Fruit fly (Drosophila melanogaster): ENCODE measurements around the gene CG17726.

DNA sequence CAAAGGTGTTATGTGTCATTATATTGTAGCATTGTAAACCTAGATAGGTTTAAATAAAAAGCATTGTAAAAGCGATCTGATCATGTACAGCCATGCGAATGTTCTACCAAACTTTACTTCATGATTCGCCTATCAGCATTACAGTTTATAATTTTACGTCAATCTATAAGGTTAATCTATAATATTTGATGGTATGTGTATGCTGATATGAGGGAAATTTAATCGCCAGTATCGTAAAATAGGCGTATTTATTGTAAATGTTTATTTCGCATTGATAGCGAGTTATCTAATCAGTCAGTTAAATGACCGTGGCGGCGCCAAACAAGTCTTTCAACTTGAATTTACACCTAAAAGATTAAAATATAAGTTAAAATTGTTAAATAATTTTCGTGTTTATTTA, 49.0 kb upstream of the CG17726 start:
- TF ChIP-seq CG8478 (optimal IDR thresholded peaks at IDR 0.05) (no peak), CTCF (optimal IDR thresholded peaks at IDR 0.05) (no peak)

Data from S2 (cell line).